Fruit fly (Drosophila melanogaster) whole organism, pupa: ENCODE results near the gene apn.

Source experiments
- fd96Ca ChIP-seq: fragments of 200-800 bp; sonication (Bioruptor generic); IDR thresholded peaks from 3 replicates; pipeline ENCODE4 v1.3.6; 2022; ENCODE audit warnings: missing biosample characterization, missing genetic modification characterization
- rn ChIP-seq: fragments of 200-800 bp; sonication (Bioruptor generic); IDR thresholded peaks from 2 replicates; pipeline ENCODE4 v1.3.6; 2022; ENCODE audit warnings: missing biosample characterization, missing genetic modification characterization

apn gene

DNA sequence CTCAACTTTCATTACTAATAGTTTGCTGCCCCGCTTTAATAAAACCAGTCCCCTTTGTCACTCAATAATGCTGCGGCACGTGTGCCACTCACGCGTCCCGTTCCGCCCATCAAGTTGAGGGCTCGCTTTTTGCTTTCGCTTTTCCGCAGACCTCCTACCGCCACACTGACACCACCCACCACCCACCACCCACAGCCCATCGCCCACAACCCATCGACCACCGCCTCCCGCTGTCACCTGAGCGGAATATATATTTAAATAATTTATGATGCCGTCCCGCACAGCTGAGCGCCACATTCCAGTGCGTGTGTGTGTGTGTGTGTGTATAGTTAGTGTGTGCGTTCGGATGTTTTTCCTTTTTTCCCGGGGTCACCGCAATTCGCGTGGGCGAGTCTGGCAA lies 46.9 kb downstream of the apn start:
- TF ChIP-seq rn (GFP tag; lab: Robert Waterston, UW), result no peak
- TF ChIP-seq fd96Ca (GFP tag; lab: Robert Waterston, UW), result 0 out of 3 replicates have a peak, but pooled peaks have one; percentile 10
